Worm (Caenorhabditis elegans) whole organism, L3 larva: Measurements from ENCODE around the gene cht-6.

ENCODE experiments used
- aly-2 ChIP-seq: fragments of 150-350 bp; optimal IDR thresholded peaks from 2 replicates; lab custom pipeline; 2014; ENCODE audit warnings: missing biosample characterization, missing genetic modification characterization
- ama-1 ChIP-seq: fragments of 150-350 bp; optimal IDR thresholded peaks from 2 replicates; lab custom pipeline; 2018
- fkh-10 ChIP-seq: sonication (generic microtip); optimal IDR thresholded peaks from 2 replicates; lab custom pipeline; 2017; ENCODE audit warnings: missing biosample characterization, missing genetic modification reagents, missing genetic modification characterization
- fos-1 ChIP-seq: fragments of 150-350 bp; optimal IDR thresholded peaks from 2 replicates; lab custom pipeline; 2014; ENCODE audit warnings: missing biosample characterization, missing genetic modification characterization
- hmg-11 ChIP-seq: sonication (generic microtip); optimal IDR thresholded peaks from 2 replicates; lab custom pipeline; 2016; ENCODE audit warnings: missing genetic modification characterization, missing compliant biosample characterization
- lin-15B ChIP-seq: fragments of 150-350 bp; optimal IDR thresholded peaks from 2 replicates; lab custom pipeline; 2014; ENCODE audit warnings: missing biosample characterization, missing genetic modification characterization
- mdl-1 ChIP-seq: fragments of 150-350 bp; optimal IDR thresholded peaks from 2 replicates; lab custom pipeline; 2014; ENCODE audit warnings: missing biosample characterization, missing genetic modification characterization
- nfya-1 ChIP-seq: sonication (generic microtip); optimal IDR thresholded peaks from 2 replicates; lab custom pipeline; 2017; ENCODE audit warnings: missing genetic modification characterization, mild to moderate bottlenecking, missing compliant biosample characterization, antibody characterized with exemption, moderate library complexity; ENCODE audit not compliant: insufficient read depth
- nhr-237 ChIP-seq: fragments of 150-350 bp; optimal IDR thresholded peaks from 2 replicates; lab custom pipeline; 2014; ENCODE audit warnings: missing biosample characterization, missing genetic modification characterization
- pha-4 ChIP-seq: fragments of 150-350 bp; optimal IDR thresholded peaks from 2 replicates; lab custom pipeline; 2014; ENCODE audit warnings: missing biosample characterization, missing genetic modification reagents, missing genetic modification characterization
- skn-1 ChIP-seq: fragments of 150-350 bp; optimal IDR thresholded peaks from 2 replicates; lab custom pipeline; 2014; ENCODE audit warnings: missing biosample characterization, missing genetic modification characterization
- snpc-4 ChIP-seq: fragments of 150-350 bp; optimal IDR thresholded peaks from 2 replicates; lab custom pipeline; 2014; ENCODE audit warnings: missing biosample characterization, missing genetic modification characterization
- ztf-11 ChIP-seq: fragments of 150-350 bp; optimal IDR thresholded peaks from 2 replicates; lab custom pipeline; 2014; ENCODE audit warnings: missing biosample characterization, missing genetic modification characterization
- ztf-4 ChIP-seq: fragments of 150-350 bp; optimal IDR thresholded peaks from 2 replicates; lab custom pipeline; 2014; ENCODE audit warnings: missing biosample characterization, missing genetic modification characterization

- TF ChIP-seq fkh-10 (GFP tag; lab: Kevin White, UChicago) (no peak), ztf-11 (tag; lab: Kevin White, UChicago) (no peak), mdl-1 (no peak), nhr-237 (tag; lab: Kevin White, UChicago) (no peak), nfya-1 (no peak), ztf-4 (tag; lab: Kevin White, UChicago) (no peak), hmg-11 (no peak), skn-1 (tag; lab: Kevin White, UChicago) (no peak), ama-1 (lab: Kevin White, UChicago) (no peak), snpc-4 (tag; lab: Kevin White, UChicago) (no peak), lin-15B (tag; lab: Kevin White, UChicago) (no peak), aly-2 (no peak), fos-1 (tag; lab: Kevin White, UChicago) (no peak), pha-4 (tag; lab: Kevin White, UChicago) (no peak)
Measured at ce11 chrV:6414985-6415384, at the start of gene cht-6.
